Worm (Caenorhabditis elegans): ENCODE data around the gene T22C8.1.

DNA sequence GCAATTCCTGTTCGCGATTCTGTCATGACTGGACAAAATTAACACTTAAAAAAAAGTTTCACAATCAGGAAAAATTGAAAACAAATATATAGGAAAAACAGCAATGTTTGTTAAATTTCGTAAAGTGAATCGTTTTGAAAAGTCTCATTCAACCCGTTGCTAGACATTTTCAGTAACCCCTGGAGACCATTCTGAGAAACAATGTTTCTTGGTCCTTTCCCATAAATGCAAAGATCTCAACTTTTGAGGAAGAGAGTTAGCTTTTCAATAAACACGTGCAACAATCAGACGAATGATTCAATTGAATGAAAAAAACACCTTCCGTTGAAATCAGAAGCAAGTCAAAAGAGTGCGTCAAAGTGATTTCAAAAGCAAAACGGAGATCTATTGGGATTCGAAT lies 2.5 kb upstream of the T22C8.1 start, which contains the start of gene F28C6.9:
- TF ChIP-seq daf-12 (tag; optimal IDR thresholded peaks at IDR 0.05), result no peak
- TF ChIP-seq unc-130 (GFP tag; optimal IDR thresholded peaks at IDR 0.05), result no peak
- no peak for TF ChIP-seq mes-2 (tag; optimal IDR thresholded peaks at IDR 0.05; ENCODE audit: poor library complexity, severe bottlenecking)
- TF ChIP-seq fkh-10 (GFP tag; optimal IDR thresholded peaks at IDR 0.05), result no peak
- no peak for TF ChIP-seq hif-1 (tag; optimal IDR thresholded peaks at IDR 0.05)
- TF ChIP-seq Y75B8A.6 (GFP tag; IDR thresholded peaks at IDR 0.05), result no peak
- TF ChIP-seq ZK337.2 (GFP tag; IDR thresholded peaks at IDR 0.05), result no peak
- no peak for TF ChIP-seq pha-4 (GFP tag; IDR thresholded peaks at IDR 0.05)
- no peak for TF ChIP-seq pha-4 (tag; optimal IDR thresholded peaks at IDR 0.05)
- TF ChIP-seq lin-39 (tag; optimal IDR thresholded peaks at IDR 0.05), result no peak
- TF ChIP-seq ama-1 (optimal IDR thresholded peaks at IDR 0.05), result no peak
- TF ChIP-seq pqm-1 (tag; optimal IDR thresholded peaks at IDR 0.05), result no peak
- TF ChIP-seq skn-1 (tag; optimal IDR thresholded peaks at IDR 0.05), result no peak

Measured in whole organism, L4 larva.